Worm (Caenorhabditis elegans): Measurements from ENCODE around the gene pnc-1.
A peak's percentile ranks its signal among the peaks of the same experiment; 100 is the strongest.

pnc-1 gene

DNA sequence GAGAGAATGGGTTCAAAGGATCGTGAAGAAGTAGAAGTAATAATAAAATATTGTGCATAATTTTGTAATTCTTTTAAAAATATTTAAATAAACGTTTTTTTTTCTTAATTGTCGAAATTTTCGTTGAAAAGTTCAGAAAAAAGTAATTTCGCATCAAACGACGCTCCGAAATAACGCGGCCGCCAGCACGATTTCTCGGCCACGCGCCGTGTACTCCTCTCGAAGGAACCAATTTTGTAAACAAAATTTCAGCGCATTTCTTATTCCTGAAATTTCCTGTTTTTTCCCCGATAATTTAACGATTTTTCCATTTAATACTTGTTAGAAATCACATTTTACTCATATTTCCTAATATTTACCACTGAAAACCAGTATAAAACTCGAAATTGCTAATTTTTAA is 7.8 kb downstream of the pnc-1 start, which contains the start of gene Y38C1AA.12 (continued):
- TF ChIP-seq ceh-62 (tag; optimal IDR thresholded peaks at IDR 0.05), result no peak
- TF ChIP-seq ztf-7 (tag; optimal IDR thresholded peaks at IDR 0.05), result peak; percentile 23
- TF ChIP-seq ceh-20 (GFP tag; IDR thresholded peaks at IDR 0.05), result no peak
- peak; percentile 30; the same call in 1 of the 2 replicates for TF ChIP-seq pha-4 (GFP tag; IDR thresholded peaks at IDR 0.05)
- TF ChIP-seq pha-4 (tag; optimal IDR thresholded peaks at IDR 0.05), result no peak
- TF ChIP-seq unc-130 (GFP tag; optimal IDR thresholded peaks at IDR 0.05), result peak; percentile 90

DNA sequence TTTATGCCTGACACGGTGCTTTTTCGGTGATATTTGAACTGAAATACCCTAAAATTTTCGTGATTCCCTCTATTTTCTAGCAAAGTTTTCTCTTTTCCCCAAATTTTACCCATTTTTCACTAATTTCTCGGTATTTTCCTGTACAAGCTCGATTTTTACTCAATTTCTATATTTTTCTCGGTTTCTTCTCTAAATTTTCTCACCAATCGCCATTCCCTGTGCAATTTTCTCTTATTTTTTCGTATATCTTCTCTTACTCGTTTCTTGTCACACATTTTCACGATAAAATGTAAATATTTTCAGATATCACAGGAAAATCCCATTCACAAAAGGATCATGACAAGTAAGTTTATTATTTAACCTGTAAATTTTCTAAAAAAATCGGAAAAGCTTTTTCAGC is 10.2 kb downstream of the pnc-1 start, which contains the start of gene csn-3:
csn-3 (plus strand) TSS at position 301 of the 400 bp plus-strand sequence.
- TF ChIP-seq egl-43 (GFP tag; IDR thresholded peaks at IDR 0.05), result no peak
- no peak for TF ChIP-seq Y5F2A.4 (GFP tag; optimal IDR thresholded peaks at IDR 0.05)
- no peak for TF ChIP-seq mes-2 (tag; optimal IDR thresholded peaks at IDR 0.05; ENCODE audit: poor library complexity, severe bottlenecking)
- TF ChIP-seq hlh-30 (tag; optimal IDR thresholded peaks at IDR 0.05; ENCODE audit: insufficient read depth), result no peak
- no peak for TF ChIP-seq lin-15B (tag; optimal IDR thresholded peaks at IDR 0.05)
- no peak for TF ChIP-seq skn-1 (tag; optimal IDR thresholded peaks at IDR 0.05)

DNA sequence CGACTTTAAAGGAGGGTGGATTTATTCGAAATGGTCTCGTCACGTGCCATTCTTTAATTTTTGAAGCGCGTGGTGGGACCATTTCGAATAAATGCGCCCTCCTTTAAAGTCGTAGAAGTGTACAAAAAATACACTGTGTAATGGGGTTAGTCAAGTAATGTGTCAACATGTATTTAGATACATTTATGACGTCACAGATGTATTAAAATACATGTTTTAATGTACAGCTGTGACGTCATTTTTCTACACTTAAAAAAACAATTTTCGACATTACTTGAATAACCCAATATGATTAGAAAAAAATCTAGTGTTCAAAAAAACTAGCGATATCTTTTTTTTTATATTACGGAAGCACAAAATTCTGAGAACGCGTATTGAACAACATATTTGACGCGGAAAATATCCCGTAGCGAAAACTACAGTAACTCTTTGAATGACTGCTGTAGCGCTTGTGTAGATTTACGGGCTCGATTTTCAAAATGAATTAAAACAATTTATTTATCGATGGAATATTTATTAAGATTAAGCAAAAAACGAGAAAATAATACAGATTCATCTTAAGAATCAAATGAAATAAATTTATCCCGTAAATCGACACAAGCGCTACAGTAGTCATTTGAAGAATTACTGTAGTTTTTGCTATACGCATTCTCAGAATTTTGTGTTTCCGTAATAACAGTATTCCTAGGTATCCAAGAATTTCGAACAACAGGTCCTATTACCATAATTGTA is 18.8 kb downstream of the pnc-1 start, which contains the start of gene gfrp-1:
gfrp-1 (plus strand) TSS at position 682 of the 732 bp plus-strand sequence.
- TF ChIP-seq aha-1 (tag) (peak; percentile 52), F49E8.2 (tag; optimal IDR thresholded peaks at IDR 0.05; ENCODE audit: borderline replicate concordance) (no peak), F44E2.7 (GFP tag; IDR thresholded peaks at IDR 0.05) (no peak), mxl-3 (GFP tag; optimal IDR thresholded peaks at IDR 0.05) (no peak)

DNA sequence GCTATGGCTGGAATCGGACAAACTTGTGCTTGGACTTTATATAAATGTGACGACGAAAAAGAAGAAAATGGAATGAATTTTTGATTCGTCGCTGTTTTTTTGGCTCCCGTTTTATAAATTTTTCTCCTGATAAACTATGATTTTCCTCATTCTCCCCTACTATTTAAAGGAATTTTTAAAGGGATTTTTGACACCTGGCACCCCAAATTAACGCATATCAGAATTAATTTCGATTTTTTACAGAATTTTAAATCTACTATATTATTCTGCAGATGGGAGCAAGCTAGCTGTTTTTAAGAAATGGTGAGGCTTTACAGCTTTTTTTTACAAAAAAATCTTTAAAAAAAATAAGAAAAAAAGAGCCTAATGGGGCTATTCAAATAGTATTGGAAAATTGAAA is 20.7 kb downstream of the pnc-1 start, which contains the start of gene coa-1:
coa-1 (plus strand) TSS at position 301 of the 400 bp plus-strand sequence.
- TF ChIP-seq unc-62 (GFP tag; optimal IDR thresholded peaks at IDR 0.05 in 1 of 2) (no peak), unc-62 (tag; optimal IDR thresholded peaks at IDR 0.05) (no peak), F37D6.2 (tag; optimal IDR thresholded peaks at IDR 0.05) (no peak), arid-1 (GFP tag; conservative IDR thresholded peaks at IDR 0.05) (no peak), dpl-1 (GFP tag; optimal IDR thresholded peaks at IDR 0.05) (no peak), dmd-8 (GFP tag; IDR thresholded peaks at IDR 0.05) (no peak), dmd-6 (GFP tag; IDR thresholded peaks at IDR 0.05) (no peak), ztf-7 (tag; optimal IDR thresholded peaks at IDR 0.05) (no peak), tra-1 (GFP tag; IDR thresholded peaks at IDR 0.05) (no peak), nhr-42 (GFP tag; IDR thresholded peaks at IDR 0.05) (no peak), F10B5.3 (tag; optimal IDR thresholded peaks at IDR 0.05) (no peak)

DNA sequence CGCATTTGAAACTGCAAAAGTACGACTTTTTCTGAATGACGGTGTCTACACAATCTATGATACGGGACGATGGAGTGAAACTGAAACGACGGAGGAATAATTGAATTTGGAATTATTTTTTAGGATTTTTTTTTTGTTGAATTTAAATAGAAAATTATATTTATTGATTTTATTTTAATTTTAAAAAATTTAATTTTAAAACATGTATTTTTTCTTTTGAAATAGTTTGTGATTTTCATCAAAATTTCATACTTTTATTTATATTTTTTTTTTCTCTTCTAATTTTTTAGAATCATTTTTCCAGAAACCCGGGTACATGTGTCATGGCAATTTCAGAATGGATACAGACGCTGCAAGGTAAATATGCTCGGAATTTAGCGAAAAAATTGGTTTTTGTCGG is 23.6 kb downstream of the pnc-1 start, which contains the start of gene Y38C1AA.1:
Y38C1AA.1 (plus strand) TSS at position 301 of the 400 bp plus-strand sequence.
- TF ChIP-seq T26A8.4 (GFP tag; IDR thresholded peaks at IDR 0.05) (no peak), dpl-1 (GFP tag; optimal IDR thresholded peaks at IDR 0.05) (no peak), T20F7.1 (GFP tag; optimal IDR thresholded peaks at IDR 0.05) (no peak), egl-43 (GFP tag; IDR thresholded peaks at IDR 0.05) (no peak)

DNA sequence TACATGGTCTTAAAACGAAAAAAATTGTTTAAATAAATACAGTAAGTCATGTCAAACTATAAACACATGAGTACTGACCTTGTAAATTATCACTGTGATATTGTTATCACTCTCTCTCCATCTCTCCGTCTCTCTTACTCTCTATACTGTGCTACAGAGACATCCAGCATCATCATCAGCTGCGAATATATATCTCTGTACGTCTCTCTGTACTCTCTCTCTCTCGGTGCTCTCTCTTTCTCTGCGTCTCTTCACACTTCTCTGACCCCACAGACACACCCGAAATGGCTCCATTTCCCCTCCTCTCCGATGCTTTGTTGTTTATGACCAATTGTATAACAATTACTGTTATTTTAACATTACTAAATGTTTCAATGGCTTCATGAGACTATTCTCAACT is 26.3 kb downstream of the pnc-1 start:
- TF ChIP-seq fos-1 (tag; optimal IDR thresholded peaks at IDR 0.05) (no peak), ZK337.2 (GFP tag; IDR thresholded peaks at IDR 0.05) (no peak), jun-1 (tag; optimal IDR thresholded peaks at IDR 0.05) (no peak), nhr-28 (tag; optimal IDR thresholded peaks at IDR 0.05) (peak; percentile 91), snpc-1.2 (GFP tag; IDR thresholded peaks at IDR 0.05) (no peak), T26A8.4 (GFP tag; IDR thresholded peaks at IDR 0.05) (no peak), rbr-2 (tag; optimal IDR thresholded peaks at IDR 0.05) (peak; percentile 11), mdt-29 (GFP tag; IDR thresholded peaks at IDR 0.05) (no peak), ceh-82 (tag; optimal IDR thresholded peaks at IDR 0.05) (no peak), Y5F2A.4 (GFP tag; optimal IDR thresholded peaks at IDR 0.05) (no peak), F10B5.3 (tag; optimal IDR thresholded peaks at IDR 0.05) (no peak), mdl-1 (tag; optimal IDR thresholded peaks at IDR 0.05) (peak in 1 of 2 experiments; percentile 50), cey-2 (tag; optimal IDR thresholded peaks at IDR 0.05; ENCODE audit: borderline replicate concordance, insufficient read depth) (no peak), unc-39 (tag; optimal IDR thresholded peaks at IDR 0.05) (no peak), nhr-10 (tag; optimal IDR thresholded peaks at IDR 0.05) (no peak), nhr-102 (tag; optimal IDR thresholded peaks at IDR 0.05) (peak; percentile 64), unc-130 (GFP tag; optimal IDR thresholded peaks at IDR 0.05) (no peak), gei-8 (GFP tag; optimal IDR thresholded peaks at IDR 0.05) (no peak)

All from whole organism, L4 larva.